Fruit fly (Drosophila melanogaster): ENCODE measurements around the gene CG14000.

DNA sequence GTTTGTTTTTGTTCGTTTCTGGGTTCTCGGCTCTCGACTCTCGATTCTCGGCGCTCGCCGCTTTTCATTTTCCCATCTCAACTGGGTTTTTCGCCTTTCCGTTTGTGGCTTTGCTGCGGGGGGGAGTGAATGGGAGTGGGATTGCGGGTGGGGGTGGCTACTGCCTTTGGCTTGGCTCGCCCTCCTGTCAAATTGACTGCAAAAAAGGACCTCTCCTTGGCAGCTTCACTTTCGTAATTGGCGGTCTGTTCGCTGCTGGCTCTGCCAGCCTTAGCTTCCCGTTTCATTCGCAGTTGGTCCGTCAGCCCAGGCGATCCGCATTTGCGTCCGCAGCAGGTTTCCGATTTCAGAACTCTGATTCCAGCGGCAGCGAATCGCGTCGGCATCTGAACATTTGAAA, 15.5 kb upstream of the CG14000 start, which contains the start of gene dsf:
- no peak for TF ChIP-seq Ets98B (GFP tag; IDR thresholded peaks at IDR 0.05)
- TF ChIP-seq CG8159 (tag; optimal IDR thresholded peaks at IDR 0.05) = no peak
- TF ChIP-seq Pif1B (GFP tag; optimal IDR thresholded peaks at IDR 0.05) = no peak
- no peak for TF ChIP-seq rn (GFP tag; IDR thresholded peaks at IDR 0.05)
- no peak for TF ChIP-seq gl (tag; optimal IDR thresholded peaks at IDR 0.05)
- TF ChIP-seq CG15710 (tag; optimal IDR thresholded peaks at IDR 0.05) = no peak
- TF ChIP-seq CG10348 (GFP tag; IDR thresholded peaks at IDR 0.05) = no peak
- TF ChIP-seq CG32121 (GFP tag; IDR thresholded peaks at IDR 0.05) = no peak
- TF ChIP-seq Snoo (tag; optimal IDR thresholded peaks at IDR 0.05) = no peak
- TF ChIP-seq CG17806 (tag; optimal IDR thresholded peaks at IDR 0.05) = no peak
- no peak for TF ChIP-seq CG12605 (GFP tag; IDR thresholded peaks at IDR 0.05)
- TF ChIP-seq CG14655 (GFP tag; optimal IDR thresholded peaks at IDR 0.05) = no peak
- TF ChIP-seq CG8301 (tag; optimal IDR thresholded peaks at IDR 0.05) = no peak
- no peak for TF ChIP-seq fd96Ca (GFP tag; IDR thresholded peaks at IDR 0.05)

Measured in whole organism, pupa.